Fruit fly (Drosophila melanogaster) Kc167 (cell line): Measurements from ENCODE around the gene bru3.

ENCODE experiments used
- Myc ChIP-seq: fragments of >200 bp; optimal IDR thresholded peaks from 2 replicates; lab custom pipeline; 2017; ENCODE audit warnings: missing external identifiers
- Sin3A ChIP-seq: fragments of >200 bp; optimal IDR thresholded peaks from 2 replicates; lab custom pipeline; 2018; ENCODE audit warnings: missing external identifiers
- h ChIP-seq: fragments of >200 bp; optimal IDR thresholded peaks from 3 replicates; lab custom pipeline; 2018; ENCODE audit warnings: missing external identifiers
- insv ChIP-seq: fragments of >200 bp; optimal IDR thresholded peaks from 3 replicates; lab custom pipeline; 2018; ENCODE audit warnings: missing external identifiers
- psq ChIP-seq: fragments of >200 bp; optimal IDR thresholded peaks from 2 replicates; lab custom pipeline; 2017; ENCODE audit warnings: missing external identifiers
- ttk ChIP-seq: sonication (Bioruptor generic); optimal IDR thresholded peaks from 2 replicates; lab custom pipeline; 2017; ENCODE audit warnings: missing external identifiers

DNA sequence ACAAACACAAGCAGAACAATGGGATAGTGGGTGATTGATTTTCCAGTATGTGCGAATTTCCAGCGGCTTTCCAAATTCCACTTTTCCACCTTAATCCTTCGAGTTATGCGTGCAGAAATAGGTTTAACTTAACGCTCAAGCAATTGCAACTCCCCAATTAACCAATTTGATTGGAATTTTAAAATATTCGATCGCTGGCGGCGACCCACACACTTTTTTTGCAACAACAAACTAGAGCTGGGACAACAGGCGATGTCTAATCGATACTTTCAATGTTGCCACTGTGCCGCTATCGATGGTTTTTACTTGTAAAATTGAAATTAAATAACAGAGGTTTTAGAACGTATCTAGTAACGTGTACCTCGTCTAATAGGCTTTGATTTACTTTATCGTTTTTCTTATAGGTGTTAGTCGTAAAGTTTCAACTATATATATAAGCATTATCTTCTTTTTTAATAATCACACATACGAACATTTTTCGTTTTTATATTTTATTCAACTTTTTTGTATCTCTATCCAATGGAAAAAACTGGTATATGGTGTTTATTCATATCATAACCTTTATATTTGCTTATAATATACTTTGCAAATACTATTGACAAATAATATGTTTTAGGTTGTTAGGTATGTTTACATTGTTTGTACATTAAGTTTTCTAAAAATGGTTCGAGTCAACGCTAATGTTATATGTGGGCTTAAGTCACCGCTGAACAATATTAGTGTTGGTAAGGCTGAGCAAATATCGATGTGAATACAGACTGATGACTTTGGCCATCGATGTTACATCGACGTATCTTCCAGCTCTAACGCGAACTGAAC, 316.9 kb downstream of the bru3 start, which contains the start of the genes Abp1 and Tgi:
- no peak for TF ChIP-seq Sin3A (lab: Kevin White, UChicago)
- TF ChIP-seq Myc (lab: Kevin White, UChicago): no peak
- TF ChIP-seq h (lab: Kevin White, UChicago): no peak
- no peak for TF ChIP-seq insv (lab: Kevin White, UChicago)
- no peak for TF ChIP-seq psq
- no peak for TF ChIP-seq ttk (lab: Kevin White, UChicago)
